ENCODE assay signal across 4 worm cellular contexts in the genomic region with DNA sequence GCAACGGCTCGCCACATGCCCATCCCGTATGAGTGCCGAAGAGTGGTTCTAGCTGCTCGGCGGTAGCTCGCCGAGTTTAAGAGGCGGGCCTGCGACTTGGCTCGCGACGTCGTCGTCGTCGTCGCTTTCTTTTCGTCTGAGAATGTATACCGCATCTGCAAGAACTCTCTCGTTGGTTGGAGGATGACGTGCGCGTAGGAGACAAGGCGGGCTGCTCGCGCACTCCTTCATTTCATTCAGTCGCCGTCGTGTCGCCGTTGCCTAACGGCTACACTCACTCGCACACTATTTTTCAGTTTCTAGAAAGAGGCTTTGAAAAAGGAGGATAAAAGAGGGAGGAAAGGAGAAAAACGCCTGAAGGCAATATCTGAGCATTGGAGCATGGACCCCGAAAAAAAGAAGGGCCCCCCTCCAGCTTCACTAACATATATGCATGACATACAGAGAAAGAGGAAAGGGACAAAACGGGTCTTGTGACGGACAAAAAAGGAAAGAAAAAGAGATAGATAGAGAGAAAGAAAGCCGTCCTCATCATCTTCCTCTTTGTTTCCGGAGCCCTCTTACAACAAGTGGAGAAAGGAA.
TF ChIP-seq lines count a peak whose summit lies in the region.

No protein-coding gene starts in this region.

TF ChIP-seq in whole organism, L2 larva, 48 proteins besides CTCF, POLR2A, EP300 and RAD21 (continues in another document):
- TF ChIP-seq crh-2 (tag; optimal IDR thresholded peaks at IDR 0.05; lab: Kevin White, UChicago): peak; percentile 46
- TF ChIP-seq lsy-2 (tag; optimal IDR thresholded peaks at IDR 0.05; lab: Kevin White, UChicago): peak in 1 of 2 experiments; percentile 59
- TF ChIP-seq nhr-23 (tag; optimal IDR thresholded peaks at IDR 0.05; lab: Kevin White, UChicago): no peak
- TF ChIP-seq unc-62 (GFP tag; optimal IDR thresholded peaks at IDR 0.05; lab: Kevin White, UChicago): no peak
- no peak for TF ChIP-seq nhr-21 (tag; optimal IDR thresholded peaks at IDR 0.05; lab: Kevin White, UChicago)
- TF ChIP-seq Y55F3AM.14 (GFP tag; optimal IDR thresholded peaks at IDR 0.05; lab: Kevin White, UChicago): peak; percentile 63
- peak; percentile 60 for TF ChIP-seq C34F6.9 (tag; optimal IDR thresholded peaks at IDR 0.05; lab: Kevin White, UChicago)
- no peak for TF ChIP-seq sma-3 (GFP tag; optimal IDR thresholded peaks at IDR 0.05; lab: Kevin White, UChicago)
- TF ChIP-seq mdl-1 (tag; optimal IDR thresholded peaks at IDR 0.05; lab: Kevin White, UChicago): peak in 1 of 2 experiments; percentile 59
- TF ChIP-seq lin-13 (GFP tag; optimal IDR thresholded peaks at IDR 0.05; lab: Kevin White, UChicago): peak; percentile 44
- peak; percentile 56 for TF ChIP-seq unc-55 (GFP tag; optimal IDR thresholded peaks at IDR 0.05; lab: Kevin White, UChicago)
- no peak for TF ChIP-seq ztf-11 (tag; optimal IDR thresholded peaks at IDR 0.05; lab: Kevin White, UChicago)
- TF ChIP-seq ama-1 (optimal IDR thresholded peaks at IDR 0.05; lab: Kevin White, UChicago): no peak
- TF ChIP-seq ztf-4 (tag; optimal IDR thresholded peaks at IDR 0.05; lab: Kevin White, UChicago): peak; percentile 10
- TF ChIP-seq F13H6.1 (tag; optimal IDR thresholded peaks at IDR 0.05; lab: Kevin White, UChicago): peak; percentile 76
- TF ChIP-seq lin-39 (tag; optimal IDR thresholded peaks at IDR 0.05; lab: Kevin White, UChicago): no peak
- TF ChIP-seq sma-9 (GFP tag; optimal IDR thresholded peaks at IDR 0.05; lab: Kevin White, UChicago): peak; percentile 25
- TF ChIP-seq sma-9 (tag; optimal IDR thresholded peaks at IDR 0.05; lab: Kevin White, UChicago): no peak
- TF ChIP-seq sem-4 (tag; optimal IDR thresholded peaks at IDR 0.05; lab: Kevin White, UChicago): peak; percentile 39
- TF ChIP-seq mbf-1 (tag; optimal IDR thresholded peaks at IDR 0.05; lab: Kevin White, UChicago): no peak
- TF ChIP-seq nhr-129 (tag; optimal IDR thresholded peaks at IDR 0.05; lab: Kevin White, UChicago): peak; percentile 47

TF ChIP-seq in whole organism, L4 larva, 104 proteins besides CTCF, POLR2A, EP300 and RAD21 (continues in another document):
- TF ChIP-seq aly-2 (tag; optimal IDR thresholded peaks at IDR 0.05; lab: Kevin White, UChicago) (no peak), ces-1 (GFP tag; optimal IDR thresholded peaks at IDR 0.05; lab: Kevin White, UChicago) (no peak), dmd-8 (GFP tag; IDR thresholded peaks at IDR 0.05; lab: Robert Waterston, UW) (no peak), fkh-10 (GFP tag; optimal IDR thresholded peaks at IDR 0.05; lab: Kevin White, UChicago) (peak; percentile 88), F44E2.7 (GFP tag; IDR thresholded peaks at IDR 0.05; lab: Robert Waterston, UW) (no peak), spr-3 (GFP tag; optimal IDR thresholded peaks at IDR 0.05; lab: Kevin White, UChicago) (no peak), saeg-2 (GFP tag; IDR thresholded peaks at IDR 0.05; lab: Robert Waterston, UW) (no peak), daf-19 (GFP tag; conservative IDR thresholded peaks at IDR 0.05; lab: Robert Waterston, UW) (no peak), dpl-1 (GFP tag; optimal IDR thresholded peaks at IDR 0.05; lab: Kevin White, UChicago) (no peak), ceh-44 (GFP tag; IDR thresholded peaks at IDR 0.05; lab: Robert Waterston, UW) (no peak), ztf-11 (tag; optimal IDR thresholded peaks at IDR 0.05; lab: Kevin White, UChicago) (no peak), rbr-2 (tag; optimal IDR thresholded peaks at IDR 0.05; lab: Kevin White, UChicago) (peak; percentile 87), nhr-42 (GFP tag; IDR thresholded peaks at IDR 0.05; lab: Robert Waterston, UW) (no peak), nhr-41 (GFP tag; IDR thresholded peaks at IDR 0.05; lab: Robert Waterston, UW) (no peak), mes-2 (tag; optimal IDR thresholded peaks at IDR 0.05; lab: Kevin White, UChicago; ENCODE audit: poor library complexity, severe bottlenecking) (peak; percentile 14), madf-9 (GFP tag; conservative IDR thresholded peaks at IDR 0.05; lab: Robert Waterston, UW) (no peak), zfp-3 (GFP tag; conservative IDR thresholded peaks at IDR 0.05; lab: Robert Waterston, UW) (no peak), mdl-1 (tag; optimal IDR thresholded peaks at IDR 0.05; lab: Kevin White, UChicago) (peak in 1 of 2 experiments; percentile 59), mdt-29 (GFP tag; IDR thresholded peaks at IDR 0.05; lab: Robert Waterston, UW) (no peak), Y105C5A.15 (GFP tag; IDR thresholded peaks at IDR 0.05; lab: Robert Waterston, UW) (no peak), pqm-1 (tag; optimal IDR thresholded peaks at IDR 0.05; lab: Kevin White, UChicago) (no peak), ama-1 (optimal IDR thresholded peaks at IDR 0.05; lab: Kevin White, UChicago) (no peak), mxl-2 (GFP tag; conservative IDR thresholded peaks at IDR 0.05; lab: Robert Waterston, UW) (no peak)

TF ChIP-seq in whole organism, late embryonic, 69 proteins besides CTCF, POLR2A, EP300 and RAD21 (continues in another document):
- TF ChIP-seq unc-86 (tag; optimal IDR thresholded peaks at IDR 0.05; lab: Kevin White, UChicago) (peak; percentile 48), tbx-7 (tag; optimal IDR thresholded peaks at IDR 0.05; lab: Kevin White, UChicago) (no peak), sox-4 (tag; optimal IDR thresholded peaks at IDR 0.05; lab: Kevin White, UChicago) (peak; percentile 11), hlh-8 (tag; optimal IDR thresholded peaks at IDR 0.05; lab: Kevin White, UChicago) (no peak), mec-3 (tag; optimal IDR thresholded peaks at IDR 0.05; lab: Kevin White, UChicago; ENCODE audit: borderline replicate concordance) (peak; percentile 5), che-1 (tag; optimal IDR thresholded peaks at IDR 0.05; lab: Kevin White, UChicago) (no peak), pag-3 (tag; optimal IDR thresholded peaks at IDR 0.05; lab: Kevin White, UChicago; ENCODE audit: borderline replicate concordance) (no peak), unc-55 (GFP tag; optimal IDR thresholded peaks at IDR 0.05; lab: Kevin White, UChicago) (no peak), ama-1 (optimal IDR thresholded peaks at IDR 0.05; lab: Kevin White, UChicago) (no peak), nhr-11 (tag; optimal IDR thresholded peaks at IDR 0.05; lab: Kevin White, UChicago) (no peak), ceh-22 (tag; optimal IDR thresholded peaks at IDR 0.05; lab: Kevin White, UChicago) (no peak), unc-42 (tag; optimal IDR thresholded peaks at IDR 0.05; lab: Kevin White, UChicago) (peak; percentile 54), pat-9 (tag; optimal IDR thresholded peaks at IDR 0.05; lab: Kevin White, UChicago) (no peak), K09A11.1 (tag; optimal IDR thresholded peaks at IDR 0.05; lab: Kevin White, UChicago; ENCODE audit: insufficient read depth) (no peak), nhr-232 (tag; optimal IDR thresholded peaks at IDR 0.05; lab: Kevin White, UChicago) (no peak), hlh-30 (tag; optimal IDR thresholded peaks at IDR 0.05; lab: Kevin White, UChicago; ENCODE audit: insufficient read depth) (peak; percentile 41), pqm-1 (tag; optimal IDR thresholded peaks at IDR 0.05; lab: Kevin White, UChicago) (no peak), pha-4 (tag; optimal IDR thresholded peaks at IDR 0.05; lab: Kevin White, UChicago) (no peak), ahr-1 (tag; optimal IDR thresholded peaks at IDR 0.05; lab: Kevin White, UChicago) (no peak), C08G9.2 (tag; optimal IDR thresholded peaks at IDR 0.05; lab: Kevin White, UChicago) (peak; percentile 35), pros-1 (tag; optimal IDR thresholded peaks at IDR 0.05; lab: Kevin White, UChicago) (no peak), sox-2 (GFP tag; IDR thresholded peaks at IDR 0.05; lab: Robert Waterston, UW) (no peak), ceh-24 (tag; optimal IDR thresholded peaks at IDR 0.05; lab: Kevin White, UChicago) (no peak), gmeb-2 (tag; optimal IDR thresholded peaks at IDR 0.05; lab: Kevin White, UChicago) (no peak)

TF ChIP-seq in whole organism, mixed stage, embryonic, 35 proteins besides CTCF, POLR2A, EP300 and RAD21:
- TF ChIP-seq ceh-39 (tag; optimal IDR thresholded peaks at IDR 0.05; lab: Kevin White, UChicago): no peak
- peak; percentile 51 for TF ChIP-seq ces-1 (GFP tag; optimal IDR thresholded peaks at IDR 0.05; lab: Kevin White, UChicago)
- no peak for TF ChIP-seq bed-3 (GFP tag; optimal IDR thresholded peaks at IDR 0.05; lab: Kevin White, UChicago)
- no peak for TF ChIP-seq nhr-2 (tag; optimal IDR thresholded peaks at IDR 0.05; lab: Kevin White, UChicago)
- TF ChIP-seq sptf-1 (tag; optimal IDR thresholded peaks at IDR 0.05; lab: Kevin White, UChicago): peak; percentile 54
- TF ChIP-seq tbx-8 (GFP tag; optimal IDR thresholded peaks at IDR 0.05; lab: Kevin White, UChicago): no peak
- TF ChIP-seq mls-2 (tag; optimal IDR thresholded peaks at IDR 0.05; lab: Kevin White, UChicago): peak; percentile 11
- peak; percentile 33 for TF ChIP-seq mep-1 (tag; optimal IDR thresholded peaks at IDR 0.05; lab: Kevin White, UChicago)
- TF ChIP-seq nhr-12 (tag; optimal IDR thresholded peaks at IDR 0.05; lab: Kevin White, UChicago): no peak
- no peak for TF ChIP-seq sem-2 (GFP tag; optimal IDR thresholded peaks at IDR 0.05; lab: Kevin White, UChicago)
- TF ChIP-seq ceh-43 (GFP tag; optimal IDR thresholded peaks at IDR 0.05; lab: Kevin White, UChicago): no peak
- no peak for TF ChIP-seq pha-4 (tag; optimal IDR thresholded peaks at IDR 0.05; lab: Kevin White, UChicago)
